Worm (Caenorhabditis elegans) whole organism, early embryonic: ENCODE results near the gene lurp-1.

Experiments used
- ama-1 ChIP-seq: fragments of 150-350 bp; optimal IDR thresholded peaks from 2 replicates; lab custom pipeline; 2014
- ceh-13 ChIP-seq: fragments of 200-800 bp; sonication (Bioruptor generic); optimal IDR thresholded peaks from 2 replicates; lab custom pipeline; 2018; ENCODE audit warnings: mild to moderate bottlenecking, missing genetic modification characterization, missing compliant biosample characterization
- sea-1 ChIP-seq: fragments of 200-800 bp; sonication (Bioruptor generic); conservative IDR thresholded peaks from 2 replicates; pipeline ENCODE4 v1.3.6; 2022; ENCODE audit warnings: missing genetic modification characterization, missing compliant biosample characterization

ce11 chrII:10902104-10902503 lies 21.4 kb downstream of the lurp-1 start, which contains the start of gene gly-1:
- TF ChIP-seq sea-1 (GFP tag; lab: Robert Waterston, UW) (no peak), ama-1 (no peak), ceh-13 (GFP tag; lab: Kevin White, UChicago) (no peak)
